Fruit fly (Drosophila melanogaster) whole organism, embryonic: ENCODE results near the gene Art1.

Experiments
- Asciz ChIP-seq: fragments of 200-800 bp; sonication (Bioruptor generic); optimal IDR thresholded peaks from 2 replicates; lab custom pipeline; 2017; ENCODE audit warnings: missing biosample characterization, mild to moderate bottlenecking, missing genetic modification characterization, missing genetic modification reagents
- Atf-2 ChIP-seq: fragments of 200-800 bp; sonication (Bioruptor generic); optimal IDR thresholded peaks from 2 replicates; lab custom pipeline; 2016; ENCODE audit warnings: missing biosample characterization, missing genetic modification characterization
- B-H1 ChIP-seq: fragments of 200-800 bp; sonication (Bioruptor generic); IDR thresholded peaks from 3 replicates; pipeline ENCODE4 v1.3.6; 2022; ENCODE audit warnings: missing biosample characterization, missing genetic modification characterization
- B-H2 ChIP-seq: fragments of 200-800 bp; sonication (Bioruptor generic); optimal IDR thresholded peaks from 2 replicates; lab custom pipeline; 2018; ENCODE audit warnings: missing biosample characterization, mild to moderate bottlenecking, missing genetic modification characterization
- Blimp-1 ChIP-seq: fragments of 200-800 bp; sonication (Bioruptor generic); optimal IDR thresholded peaks from 3 replicates; lab custom pipeline; 2018; ENCODE audit warnings: missing biosample characterization, missing genetic modification characterization, mild to moderate bottlenecking, moderate library complexity, missing genetic modification reagents
- CG10431 ChIP-seq: fragments of 200-800 bp; sonication (Bioruptor generic); optimal IDR thresholded peaks from 3 replicates; lab custom pipeline; 2018; ENCODE audit warnings: missing biosample characterization, mild to moderate bottlenecking, missing genetic modification characterization
- CG11085 ChIP-seq: fragments of 200-800 bp; sonication (Bioruptor generic); IDR thresholded peaks from 2 replicates; pipeline ENCODE4 v1.3.6; 2022; ENCODE audit warnings: missing biosample characterization, missing genetic modification characterization
- CG11560 ChIP-seq: fragments of 200-800 bp; sonication (Bioruptor generic); IDR thresholded peaks from 3 replicates; pipeline ENCODE4 v1.3.6; 2022; ENCODE audit warnings: missing biosample characterization, missing genetic modification characterization
- CG12155 ChIP-seq: fragments of 200-800 bp; sonication (Bioruptor generic); optimal IDR thresholded peaks from 3 replicates; lab custom pipeline; 2016; ENCODE audit warnings: missing biosample characterization, missing genetic modification characterization
- CG12219 ChIP-seq: fragments of 200-800 bp; sonication (Bioruptor generic); optimal IDR thresholded peaks from 3 replicates; lab custom pipeline; 2018; ENCODE audit warnings: missing biosample characterization, mild to moderate bottlenecking, missing genetic modification characterization
- CG12236 ChIP-seq: fragments of 200-800 bp; sonication (Bioruptor generic); optimal IDR thresholded peaks from 2 replicates; lab custom pipeline; 2016; ENCODE audit warnings: missing biosample characterization, missing genetic modification characterization
- CG12942 ChIP-seq: fragments of 200-800 bp; sonication (Bioruptor generic); optimal IDR thresholded peaks from 3 replicates; lab custom pipeline; 2016; ENCODE audit warnings: missing biosample characterization, missing genetic modification characterization
- CG14014 ChIP-seq: fragments of 200-800 bp; sonication (Bioruptor generic); IDR thresholded peaks from 2 replicates; pipeline ENCODE4 v1.3.6; 2022; ENCODE audit warnings: missing biosample characterization, missing genetic modification characterization
- CG14965 ChIP-seq: fragments of 200-800 bp; sonication (Bioruptor generic); optimal IDR thresholded peaks from 2 replicates; lab custom pipeline; 2016; ENCODE audit warnings: missing biosample characterization, missing genetic modification characterization, borderline replicate concordance
- CG17612 ChIP-seq: fragments of 200-800 bp; sonication (Bioruptor generic); IDR thresholded peaks from 2 replicates; pipeline ENCODE4 v1.3.6; 2022; ENCODE audit warnings: missing biosample characterization, missing genetic modification characterization
- CG2875 ChIP-seq: fragments of 200-800 bp; sonication (Bioruptor generic); optimal IDR thresholded peaks from 2 replicates; lab custom pipeline; 2017; ENCODE audit warnings: missing biosample characterization, mild to moderate bottlenecking, missing genetic modification characterization, missing genetic modification reagents
- CG4282 ChIP-seq: fragments of 200-800 bp; sonication (Bioruptor generic); optimal IDR thresholded peaks from 2 replicates; lab custom pipeline; 2016; ENCODE audit warnings: missing biosample characterization, missing genetic modification characterization
- CG4360 ChIP-seq: fragments of 200-800 bp; sonication (Bioruptor generic); IDR thresholded peaks from 2 replicates; pipeline ENCODE4 v1.3.6; 2022; ENCODE audit warnings: missing biosample characterization, missing genetic modification characterization
- CG7839 ChIP-seq: fragments of 200-800 bp; sonication (Bioruptor generic); optimal IDR thresholded peaks from 3 replicates; lab custom pipeline; 2018; ENCODE audit warnings: missing biosample characterization, mild to moderate bottlenecking, missing genetic modification characterization, moderate library complexity
- CG9876 ChIP-seq: fragments of 200-800 bp; sonication (Bioruptor generic); optimal IDR thresholded peaks from 2 replicates; lab custom pipeline; 2016; ENCODE audit warnings: missing biosample characterization, missing genetic modification characterization
- Dbx ChIP-seq: fragments of 200-800 bp; sonication (Bioruptor generic); IDR thresholded peaks from 3 replicates; pipeline ENCODE4 v1.3.6; 2022; ENCODE audit warnings: missing biosample characterization, missing genetic modification characterization
- Dfd ChIP-seq, 2 experiments: fragments of >200 bp; optimal IDR thresholded peaks; 2 replicates each; lab custom pipeline; 2017; ENCODE audit warnings: missing biosample characterization in 2 of 2, missing genetic modification characterization in 2 of 2
- Ets65A ChIP-seq: fragments of 200-800 bp; sonication (Bioruptor generic); peaks from one replicate; lab custom pipeline; 2016; ENCODE audit warnings: missing biosample characterization, missing genetic modification characterization
- Gug ChIP-seq: fragments of 200-800 bp; sonication (Bioruptor generic); IDR thresholded peaks from 4 replicates; pipeline ENCODE4 v1.3.6; 2022; ENCODE audit warnings: missing biosample characterization, missing genetic modification characterization
- HLHmδ ChIP-seq: fragments of 200-800 bp; sonication (Bioruptor generic); optimal IDR thresholded peaks from 2 replicates; lab custom pipeline; 2018; ENCODE audit warnings: missing biosample characterization, mild to moderate bottlenecking, missing genetic modification characterization, moderate library complexity
- Hr3 ChIP-seq: fragments of 200-800 bp; sonication (Bioruptor generic); optimal IDR thresholded peaks from 3 replicates; lab custom pipeline; 2016; ENCODE audit warnings: missing biosample characterization, missing genetic modification characterization
- Meics ChIP-seq: fragments of 200-800 bp; sonication (Bioruptor generic); optimal IDR thresholded peaks from 2 replicates; lab custom pipeline; 2017; ENCODE audit warnings: missing biosample characterization, mild to moderate bottlenecking, missing genetic modification characterization
- Nf-YC ChIP-seq: fragments of 200-800 bp; optimal IDR thresholded peaks from 3 replicates; lab custom pipeline; 2019; ENCODE audit warnings: missing biosample characterization, mild to moderate bottlenecking, missing genetic modification characterization, moderate library complexity
- PHDP ChIP-seq: fragments of 200-800 bp; sonication (Bioruptor generic); optimal IDR thresholded peaks from 3 replicates; lab custom pipeline; 2018; ENCODE audit warnings: missing biosample characterization, mild to moderate bottlenecking, missing genetic modification characterization, moderate library complexity
- Rx ChIP-seq: fragments of 200-800 bp; sonication (Bioruptor generic); IDR thresholded peaks from 2 replicates; pipeline ENCODE4 v1.3.6; 2022; ENCODE audit warnings: missing biosample characterization, missing genetic modification characterization
- Sry-δ ChIP-seq: fragments of 200-800 bp; sonication (Bioruptor generic); optimal IDR thresholded peaks from 2 replicates; lab custom pipeline; 2016; ENCODE audit warnings: missing biosample characterization, missing genetic modification characterization
- abd-A ChIP-seq: fragments of 200-800 bp; sonication (Bioruptor generic); optimal IDR thresholded peaks from 3 replicates; lab custom pipeline; 2019; ENCODE audit warnings: missing biosample characterization, mild to moderate bottlenecking, missing genetic modification characterization, moderate library complexity
- ap ChIP-seq: fragments of 200-800 bp; sonication (Bioruptor generic); IDR thresholded peaks from 2 replicates; pipeline ENCODE4 v1.3.6; 2022; ENCODE audit warnings: missing biosample characterization, missing genetic modification characterization
- bowl ChIP-seq: fragments of 200-800 bp; sonication (Bioruptor generic); IDR thresholded peaks from 2 replicates; pipeline ENCODE4 v1.3.6; 2022; ENCODE audit warnings: missing biosample characterization, missing genetic modification characterization
- cato ChIP-seq: fragments of 200-800 bp; sonication (Bioruptor generic); optimal IDR thresholded peaks from 2 replicates; lab custom pipeline; 2016; ENCODE audit warnings: missing biosample characterization, missing genetic modification characterization, borderline replicate concordance
- da ChIP-seq: fragments of 200-800 bp; sonication (Bioruptor generic); optimal IDR thresholded peaks from 2 replicates; lab custom pipeline; 2016; ENCODE audit warnings: missing biosample characterization, missing genetic modification characterization
- disco-r ChIP-seq: fragments of 200-800 bp; sonication (Bioruptor generic); optimal IDR thresholded peaks from 2 replicates; lab custom pipeline; 2016; ENCODE audit warnings: missing biosample characterization, missing genetic modification characterization
- en ChIP-seq: fragments of 200-800 bp; sonication (Bioruptor generic); optimal IDR thresholded peaks from 2 replicates; lab custom pipeline; 2016; ENCODE audit warnings: missing biosample characterization, missing genetic modification characterization
- gfzf ChIP-seq: fragments of 200-800 bp; sonication (Bioruptor generic); optimal IDR thresholded peaks from 2 replicates; lab custom pipeline; 2016; ENCODE audit warnings: missing biosample characterization, mild to moderate bottlenecking, missing genetic modification characterization, moderate library complexity
- inv ChIP-seq: fragments of 200-800 bp; sonication (Bioruptor generic); IDR thresholded peaks from 2 replicates; pipeline ENCODE4 v1.3.6; 2022; ENCODE audit warnings: missing biosample characterization, missing genetic modification characterization; ENCODE audit not compliant: partially characterized antibody
- ken ChIP-seq: fragments of 200-800 bp; sonication (Bioruptor generic); IDR thresholded peaks from 3 replicates; pipeline ENCODE4 v1.3.6; 2022; ENCODE audit warnings: missing biosample characterization, missing genetic modification characterization
- oc ChIP-seq: fragments of 200-800 bp; sonication (Bioruptor generic); optimal IDR thresholded peaks from 2 replicates; lab custom pipeline; 2018; ENCODE audit warnings: missing biosample characterization, mild to moderate bottlenecking, missing genetic modification characterization, moderate library complexity
- org-1 ChIP-seq: fragments of 200-800 bp; sonication (Bioruptor generic); optimal IDR thresholded peaks from 2 replicates; lab custom pipeline; 2017; ENCODE audit warnings: missing biosample characterization, missing genetic modification characterization
- pan ChIP-seq, 4 experiments: fragments of >200 bp in 3 of 4; fragments of 200-800 bp in 1 of 4; sonication (Bioruptor generic) in 1 of 4; optimal IDR thresholded peaks in 3 of 4; IDR thresholded peaks in 1 of 4; 2 replicates each; pipeline versions ENCODE4 v1.3.6 to Lab custom; 2017 to 2022; ENCODE audit warnings: missing biosample characterization in 2 of 4, missing genetic modification characterization in 2 of 4, mixed read lengths in 1 of 4
- peb ChIP-seq: fragments of 200-800 bp; sonication (Bioruptor generic); IDR thresholded peaks from 2 replicates; pipeline ENCODE4 v1.3.6; 2022; ENCODE audit warnings: missing biosample characterization, missing genetic modification characterization
- pzg ChIP-seq: fragments of 200-800 bp; sonication (Bioruptor generic); optimal IDR thresholded peaks from 3 replicates; lab custom pipeline; 2018; ENCODE audit warnings: missing biosample characterization, mild to moderate bottlenecking, missing genetic modification characterization, moderate library complexity
- scrt ChIP-seq: fragments of 200-800 bp; sonication (Bioruptor generic); optimal IDR thresholded peaks from 2 replicates; lab custom pipeline; 2018; ENCODE audit warnings: missing biosample characterization, mild to moderate bottlenecking, missing genetic modification characterization, moderate library complexity
- slbo ChIP-seq: fragments of 200-800 bp; sonication (Bioruptor generic); IDR thresholded peaks from 2 replicates; pipeline ENCODE4 v1.3.6; 2022; ENCODE audit warnings: missing biosample characterization, missing genetic modification characterization
- sna ChIP-seq: fragments of 200-800 bp; sonication (Bioruptor generic); IDR thresholded peaks from 2 replicates; pipeline ENCODE4 v1.3.6; 2022; ENCODE audit warnings: missing biosample characterization, missing genetic modification characterization; ENCODE audit not compliant: partially characterized antibody
- stwl ChIP-seq: fragments of 200-800 bp; sonication (Bioruptor generic); optimal IDR thresholded peaks from 3 replicates; lab custom pipeline; 2018; ENCODE audit warnings: missing biosample characterization, mild to moderate bottlenecking, missing genetic modification characterization, moderate library complexity
- yki ChIP-seq: fragments of >200 bp; optimal IDR thresholded peaks from 3 replicates; lab custom pipeline; 2018

The Art1 gene

dm6 chr3R:10788186-10788585 is at the start of gene Art1, which contains the start of gene Mcm5 (continued):
- TF ChIP-seq Hr3 (GFP tag; lab: Kevin White, UChicago) (no peak), Nf-YC (tag; lab: Kevin White, UChicago) (no peak), disco-r (GFP tag; lab: Kevin White, UChicago) (no peak), CG9876 (GFP tag; lab: Kevin White, UChicago) (no peak), pan (optimal IDR thresholded peaks at IDR 0.05; lab: Kevin White, UChicago) (no peak), pan (GFP tag; optimal IDR thresholded peaks at IDR 0.05 in 1 of 2, IDR thresholded peaks at IDR 0.05 in 1 of 2) (no peak), CG4360 (GFP tag; lab: Robert Waterston, UW) (no peak), da (GFP tag; lab: Kevin White, UChicago) (no peak), Rx (no peak), scrt (GFP tag; lab: Kevin White, UChicago) (no peak), PHDP (tag; lab: Kevin White, UChicago) (no peak), en (GFP tag; lab: Kevin White, UChicago) (no peak), inv (peak; percentile 91), Dfd (GFP tag; optimal IDR thresholded peaks at IDR 0.05; lab: Kevin White, UChicago) (no peak), CG14965 (GFP tag; lab: Kevin White, UChicago) (no peak), peb (GFP tag; lab: Robert Waterston, UW) (no peak), stwl (tag; lab: Kevin White, UChicago) (peak; percentile 86), CG14014 (GFP tag; lab: Robert Waterston, UW) (no peak), Atf-2 (GFP tag; lab: Kevin White, UChicago) (no peak), ken (GFP tag; lab: Robert Waterston, UW) (0 out of 3 replicates have a peak, but pooled peaks have one; percentile 51), CG11085 (GFP tag; lab: Robert Waterston, UW) (no peak), CG12942 (GFP tag; lab: Kevin White, UChicago) (no peak), yki (lab: Kevin White, UChicago) (no peak), slbo (GFP tag; lab: Robert Waterston, UW) (peak; percentile 24; the same call in 1 of the 2 replicates)

- no peak for TF ChIP-seq CG12219
- TF ChIP-seq cato (GFP tag; lab: Kevin White, UChicago) = no peak
- peak; percentile 34 for TF ChIP-seq Ets65A (GFP tag; lab: Kevin White, UChicago)
- no peak for TF ChIP-seq CG17612 (GFP tag; lab: Robert Waterston, UW)
- no peak for TF ChIP-seq gfzf
- TF ChIP-seq CG12155 (GFP tag; lab: Kevin White, UChicago) = no peak
- TF ChIP-seq B-H2 (GFP tag; lab: Kevin White, UChicago) = no peak
- TF ChIP-seq Blimp-1 = peak; percentile 91
- TF ChIP-seq oc = peak; percentile 44
- no peak for TF ChIP-seq CG11560
- no peak for TF ChIP-seq CG7839
- no peak for TF ChIP-seq sna (GFP tag; lab: Robert Waterston, UW)
- TF ChIP-seq CG12236 (GFP tag; lab: Kevin White, UChicago) = no peak
- TF ChIP-seq Sry-δ (GFP tag; lab: Kevin White, UChicago) = no peak
- TF ChIP-seq Gug (GFP tag; lab: Robert Waterston, UW) = no peak
- no peak for TF ChIP-seq bowl (GFP tag; lab: Robert Waterston, UW)
- TF ChIP-seq Asciz (GFP tag; lab: Kevin White, UChicago) = no peak
- TF ChIP-seq B-H1 = no peak
- no peak for TF ChIP-seq org-1 (GFP tag; lab: Kevin White, UChicago)
- no peak for TF ChIP-seq HLHmδ (GFP tag; lab: Kevin White, UChicago)
- no peak for TF ChIP-seq Meics
- no peak for TF ChIP-seq pzg
- TF ChIP-seq slbo (GFP tag; lab: Robert Waterston, UW) = no peak
- no peak for TF ChIP-seq CG2875 (GFP tag; lab: Kevin White, UChicago)
- TF ChIP-seq ap (GFP tag; lab: Robert Waterston, UW) = no peak
- TF ChIP-seq CG10431 = peak; percentile 98
- no peak for TF ChIP-seq CG4282 (GFP tag; lab: Kevin White, UChicago)
- TF ChIP-seq Dbx (GFP tag; lab: Robert Waterston, UW) = no peak
- no peak for TF ChIP-seq abd-A (tag; lab: Kevin White, UChicago)
These were observed 48.9 kb upstream of the Art1 start for dm6 chr3R:10836924-10837323.
